Worm (Caenorhabditis elegans) whole organism, L4 larva: Measurements from ENCODE around the gene amx-1.

ENCODE experiments used
- F10B5.3 ChIP-seq: sonication (generic microtip); optimal IDR thresholded peaks from 2 replicates; lab custom pipeline; 2016; ENCODE audit warnings: mild to moderate bottlenecking, missing genetic modification characterization, missing compliant biosample characterization
- F49E8.2 ChIP-seq: sonication (generic microtip); optimal IDR thresholded peaks from 2 replicates; lab custom pipeline; 2016; ENCODE audit warnings: missing compliant biosample characterization, mild to moderate bottlenecking, missing genetic modification characterization, borderline replicate concordance
- R02D3.7 ChIP-seq: fragments of 150-350 bp; sonication (generic microtip); optimal IDR thresholded peaks from 3 replicates; lab custom pipeline; 2014; ENCODE audit warnings: missing biosample characterization, missing genetic modification characterization
- T26A8.4 ChIP-seq: fragments of 200-800 bp; sonication (Bioruptor generic); IDR thresholded peaks from 2 replicates; pipeline ENCODE4 v1.3.6; 2022; ENCODE audit warnings: missing genetic modification characterization, missing compliant biosample characterization
- Y5F2A.4 ChIP-seq: fragments of 200-800 bp; sonication (Bioruptor generic); optimal IDR thresholded peaks from 2 replicates; lab custom pipeline; 2018; ENCODE audit warnings: mild to moderate bottlenecking, missing genetic modification characterization, missing compliant biosample characterization
- ZK546.5 ChIP-seq, 2 experiments: sonication (generic microtip); optimal IDR thresholded peaks; 2 replicates each; lab custom pipeline; 2017; ENCODE audit warnings: missing biosample characterization in 2 of 2, missing genetic modification characterization in 2 of 2
- attf-4 ChIP-seq: sonication (generic microtip); optimal IDR thresholded peaks from 3 replicates; lab custom pipeline; 2017; ENCODE audit warnings: missing biosample characterization, missing genetic modification characterization
- ceh-20 ChIP-seq: fragments of 200-800 bp; sonication (Bioruptor generic); IDR thresholded peaks from 2 replicates; pipeline ENCODE4 v1.3.6; 2022; ENCODE audit warnings: missing genetic modification reagents, missing genetic modification characterization, missing compliant biosample characterization
- ceh-62 ChIP-seq: sonication (generic microtip); optimal IDR thresholded peaks from 2 replicates; lab custom pipeline; 2017; ENCODE audit warnings: missing biosample characterization, missing genetic modification characterization
- cey-2 ChIP-seq: sonication (generic microtip); optimal IDR thresholded peaks from 3 replicates; lab custom pipeline; 2017; ENCODE audit warnings: missing genetic modification characterization, mild to moderate bottlenecking, missing compliant biosample characterization, antibody characterized with exemption, borderline replicate concordance; ENCODE audit not compliant: insufficient read depth
- ctbp-1 ChIP-seq: fragments of 200-800 bp; sonication (Bioruptor generic); IDR thresholded peaks from 2 replicates; pipeline ENCODE4 v1.3.6; 2022; ENCODE audit warnings: missing genetic modification reagents, missing genetic modification characterization, missing compliant biosample characterization
- daf-12 ChIP-seq: fragments of 150-350 bp; optimal IDR thresholded peaks from 2 replicates; lab custom pipeline; 2014; ENCODE audit warnings: missing biosample characterization, missing genetic modification reagents, missing genetic modification characterization
- daf-19 ChIP-seq: fragments of 200-800 bp; sonication (Bioruptor generic); conservative IDR thresholded peaks from 2 replicates; pipeline ENCODE4 v1.3.6; 2022; ENCODE audit warnings: missing genetic modification characterization, missing compliant biosample characterization
- daf-8 ChIP-seq: fragments of 200-800 bp; sonication (Bioruptor generic); IDR thresholded peaks from 2 replicates; pipeline ENCODE4 v1.3.6; 2022; ENCODE audit warnings: missing genetic modification characterization, missing compliant biosample characterization
- dmd-9 ChIP-seq: fragments of 200-800 bp; sonication (Bioruptor generic); IDR thresholded peaks from 2 replicates; pipeline ENCODE4 v1.3.6; 2022; ENCODE audit warnings: missing genetic modification reagents, missing genetic modification characterization, missing compliant biosample characterization
- dpl-1 ChIP-seq: fragments of 150-350 bp; optimal IDR thresholded peaks from 2 replicates; lab custom pipeline; 2014; ENCODE audit warnings: missing biosample characterization, missing genetic modification reagents, missing genetic modification characterization
- egl-43 ChIP-seq: fragments of 200-800 bp; sonication (Bioruptor generic); IDR thresholded peaks from 2 replicates; pipeline ENCODE4 v1.3.6; 2022; ENCODE audit warnings: missing genetic modification reagents, missing genetic modification characterization, missing compliant biosample characterization
- fos-1 ChIP-seq: fragments of 150-350 bp; optimal IDR thresholded peaks from 2 replicates; lab custom pipeline; 2014; ENCODE audit warnings: missing biosample characterization, missing genetic modification characterization
- lin-13 ChIP-seq: fragments of 150-350 bp; optimal IDR thresholded peaks from 2 replicates; lab custom pipeline; 2014; ENCODE audit warnings: missing biosample characterization, missing genetic modification reagents, missing genetic modification characterization
- lin-15B ChIP-seq: fragments of 150-350 bp; sonication (generic microtip); optimal IDR thresholded peaks from 3 replicates; lab custom pipeline; 2014; ENCODE audit warnings: missing biosample characterization, missing genetic modification characterization
- lin-39 ChIP-seq: fragments of 150-350 bp; optimal IDR thresholded peaks from 2 replicates; lab custom pipeline; 2014; ENCODE audit warnings: missing biosample characterization, missing genetic modification reagents, missing genetic modification characterization
- mdt-29 ChIP-seq: fragments of 200-800 bp; sonication (Bioruptor generic); IDR thresholded peaks from 2 replicates; pipeline ENCODE4 v1.3.6; 2022; ENCODE audit warnings: missing genetic modification reagents, missing genetic modification characterization, missing compliant biosample characterization
- mxl-3 ChIP-seq: fragments of 200-800 bp; sonication (Bioruptor generic); optimal IDR thresholded peaks from 2 replicates; lab custom pipeline; 2018; ENCODE audit warnings: mild to moderate bottlenecking, missing genetic modification characterization, missing compliant biosample characterization
- nhr-28 ChIP-seq: fragments of 150-350 bp; optimal IDR thresholded peaks from 2 replicates; lab custom pipeline; 2014; ENCODE audit warnings: missing biosample characterization, missing genetic modification characterization
- nhr-41 ChIP-seq: fragments of 200-800 bp; sonication (Bioruptor generic); IDR thresholded peaks from 2 replicates; pipeline ENCODE4 v1.3.6; 2022; ENCODE audit warnings: missing genetic modification reagents, missing genetic modification characterization, missing compliant biosample characterization
- nhr-42 ChIP-seq: fragments of 200-800 bp; sonication (Bioruptor generic); IDR thresholded peaks from 2 replicates; pipeline ENCODE4 v1.3.6; 2022; ENCODE audit warnings: missing genetic modification characterization, missing compliant biosample characterization
- nhr-48 ChIP-seq: sonication (generic microtip); optimal IDR thresholded peaks from 2 replicates; lab custom pipeline; 2016; ENCODE audit warnings: mild to moderate bottlenecking, missing genetic modification characterization, missing compliant biosample characterization
- nhr-76 ChIP-seq: fragments of 150-350 bp; optimal IDR thresholded peaks from 2 replicates; lab custom pipeline; 2014; ENCODE audit warnings: missing biosample characterization, missing genetic modification characterization
- nhr-77 ChIP-seq: fragments of 150-350 bp; optimal IDR thresholded peaks from 2 replicates; lab custom pipeline; 2014; ENCODE audit warnings: missing biosample characterization, missing genetic modification characterization
- pha-4 ChIP-seq, 2 experiments: fragments of 150-350 bp in 1 of 2; fragments of 200-800 bp in 1 of 2; sonication (Bioruptor generic) in 1 of 2; IDR thresholded peaks in 1 of 2; optimal IDR thresholded peaks in 1 of 2; 2 replicates each; pipeline versions ENCODE4 v1.3.6 to Lab custom; 2014 to 2022; ENCODE audit warnings: missing genetic modification characterization in 2 of 2, missing genetic modification reagents in 2 of 2, missing biosample characterization in 1 of 2, missing compliant biosample characterization in 1 of 2
- php-3 ChIP-seq: fragments of 200-800 bp; sonication (Bioruptor generic); IDR thresholded peaks from 2 replicates; pipeline ENCODE4 v1.3.6; 2022; ENCODE audit warnings: missing genetic modification reagents, missing genetic modification characterization, missing compliant biosample characterization
- saeg-2 ChIP-seq: fragments of 200-800 bp; sonication (Bioruptor generic); IDR thresholded peaks from 2 replicates; pipeline ENCODE4 v1.3.6; 2022; ENCODE audit warnings: missing genetic modification reagents, missing genetic modification characterization, missing compliant biosample characterization
- sdz-12 ChIP-seq: fragments of 200-800 bp; sonication (Bioruptor generic); optimal IDR thresholded peaks from 2 replicates; lab custom pipeline; 2018; ENCODE audit warnings: mild to moderate bottlenecking, missing genetic modification characterization, missing compliant biosample characterization
- spr-1 ChIP-seq: sonication (generic microtip); optimal IDR thresholded peaks from 2 replicates; lab custom pipeline; 2016; ENCODE audit warnings: mild to moderate bottlenecking, missing genetic modification characterization, missing compliant biosample characterization
- spr-3 ChIP-seq: fragments of 200-800 bp; sonication (Bioruptor generic); optimal IDR thresholded peaks from 2 replicates; lab custom pipeline; 2018; ENCODE audit warnings: mild to moderate bottlenecking, missing genetic modification characterization, missing compliant biosample characterization
- tag-97 ChIP-seq: fragments of 200-800 bp; sonication (Bioruptor generic); IDR thresholded peaks from 2 replicates; pipeline ENCODE4 v1.3.6; 2022; ENCODE audit warnings: missing genetic modification characterization, missing compliant biosample characterization
- tra-1 ChIP-seq: fragments of 200-800 bp; sonication (Bioruptor generic); IDR thresholded peaks from 2 replicates; pipeline ENCODE4 v1.3.6; 2022; ENCODE audit warnings: missing genetic modification reagents, missing genetic modification characterization, missing compliant biosample characterization
- unc-39 ChIP-seq: sonication (generic microtip); optimal IDR thresholded peaks from 2 replicates; lab custom pipeline; 2017; ENCODE audit warnings: missing biosample characterization, missing genetic modification characterization
- vab-7 ChIP-seq: fragments of 200-800 bp; sonication (Bioruptor generic); IDR thresholded peaks from 2 replicates; pipeline ENCODE4 v1.3.6; 2022; ENCODE audit warnings: missing genetic modification reagents, missing genetic modification characterization, missing compliant biosample characterization
- zfp-3 ChIP-seq: fragments of 200-800 bp; sonication (Bioruptor generic); conservative IDR thresholded peaks from 2 replicates; pipeline ENCODE4 v1.3.6; 2022; ENCODE audit warnings: missing genetic modification reagents, missing genetic modification characterization, missing compliant biosample characterization
- zip-2 ChIP-seq: fragments of 150-350 bp; optimal IDR thresholded peaks from 2 replicates; lab custom pipeline; 2014; ENCODE audit warnings: missing biosample characterization, missing genetic modification characterization
- ztf-11 ChIP-seq: fragments of 150-350 bp; optimal IDR thresholded peaks from 2 replicates; lab custom pipeline; 2014; ENCODE audit warnings: missing biosample characterization, missing genetic modification characterization
- ztf-7 ChIP-seq: fragments of 150-350 bp; optimal IDR thresholded peaks from 2 replicates; lab custom pipeline; 2014; ENCODE audit warnings: missing biosample characterization, missing genetic modification characterization

amx-1 gene

ce11 chrIII:3820134-3820533 lies 2.1 kb upstream of the amx-1 start (continued):
- TF ChIP-seq ceh-62 (tag; lab: Kevin White, UChicago) (no peak), saeg-2 (GFP tag; lab: Robert Waterston, UW) (no peak), nhr-76 (no peak), ceh-20 (GFP tag; lab: Robert Waterston, UW) (0 out of 2 replicates have a peak, but pooled peaks have one; percentile 10), ztf-7 (tag; lab: Kevin White, UChicago) (peak; percentile 8), mxl-3 (GFP tag; lab: Kevin White, UChicago) (peak; percentile 80), lin-13 (GFP tag; lab: Kevin White, UChicago) (no peak), zip-2 (tag; lab: Kevin White, UChicago) (no peak), unc-39 (tag; lab: Kevin White, UChicago) (no peak), dmd-9 (GFP tag; lab: Robert Waterston, UW) (no peak), T26A8.4 (peak; percentile 67), daf-12 (tag; lab: Kevin White, UChicago) (no peak), lin-39 (no peak), pha-4 (GFP tag; IDR thresholded peaks at IDR 0.05; lab: Robert Waterston, UW) (no peak), pha-4 (tag; optimal IDR thresholded peaks at IDR 0.05; lab: Kevin White, UChicago) (no peak), fos-1 (tag; lab: Kevin White, UChicago) (no peak), cey-2 (no peak), nhr-42 (GFP tag; lab: Robert Waterston, UW) (no peak), nhr-48 (tag; lab: Kevin White, UChicago) (peak; percentile 46), daf-19 (GFP tag; lab: Robert Waterston, UW) (no peak), ctbp-1 (GFP tag; lab: Robert Waterston, UW) (peak; percentile 9; the same call in 1 of the 2 replicates), R02D3.7 (tag; lab: Kevin White, UChicago) (no peak), tra-1 (GFP tag; lab: Robert Waterston, UW) (no peak)

ce11 chrIII:3829105-3829504 lies 6.9 kb downstream of the amx-1 start, which contains the start of gene cnnm-5:
Gene cnnm-5 (minus strand): TSS chrIII:3829205.
- TF ChIP-seq daf-8 (GFP tag; lab: Robert Waterston, UW): no peak
- no peak for TF ChIP-seq nhr-28 (tag; lab: Kevin White, UChicago)
- TF ChIP-seq spr-3 (GFP tag; lab: Kevin White, UChicago): no peak
- no peak for TF ChIP-seq egl-43 (GFP tag; lab: Robert Waterston, UW)
- TF ChIP-seq Y5F2A.4 (GFP tag; lab: Kevin White, UChicago): no peak
- TF ChIP-seq mdt-29 (GFP tag; lab: Robert Waterston, UW): no peak
- TF ChIP-seq php-3 (GFP tag; lab: Robert Waterston, UW): no peak
- TF ChIP-seq ctbp-1 (GFP tag; lab: Robert Waterston, UW): no peak
- no peak for TF ChIP-seq F10B5.3 (tag; lab: Kevin White, UChicago)
- no peak for TF ChIP-seq nhr-42 (GFP tag; lab: Robert Waterston, UW)
- no peak for TF ChIP-seq lin-15B (tag; lab: Kevin White, UChicago)
- no peak for TF ChIP-seq ztf-7 (tag; lab: Kevin White, UChicago)
- TF ChIP-seq zfp-3 (GFP tag; lab: Robert Waterston, UW): no peak
- no peak for TF ChIP-seq vab-7
- no peak for TF ChIP-seq sdz-12 (GFP tag; lab: Kevin White, UChicago)
- no peak for TF ChIP-seq nhr-77 (tag; lab: Kevin White, UChicago)

ce11 chrIII:3831381-3831780 lies 9.2 kb downstream of the amx-1 start, which contains the start of gene C36A4.10:
Gene C36A4.10 (minus strand): TSS chrIII:3831481.
- TF ChIP-seq zfp-3 (GFP tag; lab: Robert Waterston, UW): no peak
- no peak for TF ChIP-seq R02D3.7 (tag; lab: Kevin White, UChicago)
- no peak for TF ChIP-seq tag-97
- no peak for TF ChIP-seq nhr-41 (GFP tag; lab: Robert Waterston, UW)
- TF ChIP-seq fos-1 (tag; lab: Kevin White, UChicago): no peak
- no peak for TF ChIP-seq attf-4 (tag; lab: Kevin White, UChicago)
- no peak for TF ChIP-seq nhr-76
- no peak for TF ChIP-seq ZK546.5 (tag; optimal IDR thresholded peaks at IDR 0.05; lab: Kevin White, UChicago)
- TF ChIP-seq tra-1 (GFP tag; lab: Robert Waterston, UW): no peak
- no peak for TF ChIP-seq ztf-11 (tag; lab: Kevin White, UChicago)
- TF ChIP-seq dpl-1 (GFP tag; lab: Kevin White, UChicago): no peak
- no peak for TF ChIP-seq spr-1 (tag; lab: Kevin White, UChicago)
- TF ChIP-seq F49E8.2 (tag; lab: Kevin White, UChicago): no peak
- TF ChIP-seq, all 104 proteins: peak for 0
